Worm (Caenorhabditis elegans): Measurements from ENCODE around the gene col-165.

DNA sequence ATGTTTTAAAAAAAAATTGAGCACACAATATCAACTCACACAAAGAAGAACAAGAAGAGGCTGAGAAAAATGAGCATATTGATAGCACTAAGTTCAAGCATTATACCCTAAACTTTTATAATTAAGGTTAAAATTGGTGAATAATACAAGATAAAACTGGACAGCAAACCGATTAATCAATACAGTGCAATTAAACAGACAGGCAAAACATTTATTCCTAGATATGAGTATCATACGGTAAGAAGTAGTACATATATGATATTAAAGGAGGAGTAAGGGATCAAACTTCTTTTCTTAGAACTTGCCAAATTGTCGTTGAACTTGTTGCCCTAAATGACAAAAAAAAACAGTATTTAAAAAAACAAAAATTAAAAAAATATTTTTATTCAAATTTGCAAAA lies 18.6 kb downstream of the col-165 start, which contains the start of gene R160.14:
- TF ChIP-seq lin-13 (GFP tag; optimal IDR thresholded peaks at IDR 0.05) (no peak), snpc-4 (tag; optimal IDR thresholded peaks at IDR 0.05) (no peak), grh-1 (GFP tag; IDR thresholded peaks at IDR 0.05) (no peak), fos-1 (tag; optimal IDR thresholded peaks at IDR 0.05) (no peak), unc-62 (GFP tag; optimal IDR thresholded peaks at IDR 0.05) (no peak), lin-39 (tag; optimal IDR thresholded peaks at IDR 0.05) (no peak), zip-4 (GFP tag; optimal IDR thresholded peaks at IDR 0.05) (no peak), nhr-77 (tag; optimal IDR thresholded peaks at IDR 0.05) (no peak), nhr-19 (GFP tag; conservative IDR thresholded peaks at IDR 0.05) (no peak)

All from whole organism, L1 larva.